Worm (Caenorhabditis elegans) whole organism, dauer: ENCODE measurements around the gene W02B3.7.
"Not testable (repeated sequence)": the region's sequence is repeated elsewhere in the genome, so short reads cannot be mapped to it uniquely, and the experiment has no call there.

Experiments used
- unc-62 ChIP-seq: sonication (generic microtip); optimal IDR thresholded peaks from 2 replicates; lab custom pipeline; 2017; ENCODE audit warnings: missing biosample characterization, missing genetic modification reagents, missing genetic modification characterization

The W02B3.7 gene

DNA sequence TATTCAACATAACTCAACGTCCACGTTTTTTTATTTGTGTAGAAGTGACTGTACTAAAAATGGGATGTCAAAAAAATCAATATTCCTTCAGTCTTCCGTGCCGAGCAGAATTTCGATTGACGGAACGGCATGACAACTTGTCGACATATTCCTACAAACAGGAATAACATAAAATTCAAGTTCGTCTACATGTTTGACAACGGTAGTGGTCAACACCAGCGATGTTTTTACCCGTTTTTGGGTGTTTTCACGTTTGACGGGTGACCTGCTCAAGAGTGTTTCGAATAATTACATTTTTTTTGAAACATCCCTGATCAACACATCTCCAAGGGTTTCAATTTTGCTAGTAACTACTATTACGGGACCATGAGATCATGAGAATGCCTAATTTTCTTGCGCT is at the start of gene W02B3.7:
Gene W02B3.7, minus strand, starts transcription at position 101 of the 400 bp plus-strand sequence.
- no peak for TF ChIP-seq unc-62

DNA sequence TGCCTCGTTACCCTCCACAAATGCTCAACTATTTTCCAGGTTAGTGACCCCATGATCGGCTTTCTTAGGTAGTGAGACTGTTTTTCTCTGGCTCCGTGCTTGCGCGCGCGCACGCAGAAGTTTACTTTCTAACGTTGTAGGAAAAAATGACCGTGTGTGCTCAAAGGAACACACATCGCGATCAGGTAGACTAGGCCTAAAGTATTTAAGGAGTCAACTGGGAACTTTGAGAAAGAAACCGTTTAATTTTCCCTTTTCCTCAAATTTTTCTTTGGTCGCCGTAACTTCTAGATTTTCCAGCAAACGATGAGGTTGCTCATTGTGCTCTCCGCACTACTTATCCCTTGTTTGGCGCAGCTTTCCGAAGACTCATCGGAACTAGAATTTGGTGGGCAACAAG is 48.5 kb upstream of the W02B3.7 start, which contains the start of gene idpp-1:
Gene idpp-1, plus strand, starts transcription at position 301 of the 400 bp plus-strand sequence.
- TF ChIP-seq unc-62 = no peak

DNA sequence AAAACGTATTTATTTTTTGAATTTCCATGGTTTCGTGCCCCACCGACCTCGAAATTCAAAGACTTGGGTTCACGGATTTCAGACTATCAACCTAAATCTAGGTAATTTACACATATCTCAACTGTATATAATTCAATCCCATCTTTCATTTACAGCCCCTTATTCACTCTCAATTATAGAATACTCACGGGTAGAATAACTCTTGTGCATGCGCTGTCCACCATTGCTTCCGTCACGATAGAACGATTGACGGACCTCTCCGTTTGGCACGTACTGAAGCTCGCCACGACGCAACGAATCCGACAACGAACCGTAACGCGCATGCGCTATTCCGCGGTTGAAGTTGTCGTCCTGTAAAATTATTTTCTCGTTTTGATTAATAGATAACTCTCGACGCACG is 36.9 kb upstream of the W02B3.7 start:
- no peak for TF ChIP-seq unc-62

DNA sequence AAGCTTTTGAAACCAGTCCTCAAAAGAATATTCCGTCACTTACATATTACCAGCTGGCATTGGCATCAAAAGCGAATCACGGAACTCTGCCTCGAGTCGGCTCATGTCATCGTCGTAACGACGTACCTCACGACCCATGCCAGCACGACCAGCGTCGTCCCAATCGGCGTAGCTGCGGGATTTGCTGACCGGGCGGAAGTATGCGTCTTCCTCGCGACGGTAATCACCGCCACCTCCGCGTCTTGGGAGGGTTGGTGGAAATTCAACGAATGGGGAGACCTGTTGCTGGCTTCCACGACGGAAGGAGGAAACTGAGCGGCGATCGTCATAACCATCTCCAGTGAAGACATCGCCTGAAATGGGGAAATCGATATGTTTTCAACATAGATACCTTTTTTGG is 36.2 kb upstream of the W02B3.7 start:
- no peak for TF ChIP-seq unc-62

DNA sequence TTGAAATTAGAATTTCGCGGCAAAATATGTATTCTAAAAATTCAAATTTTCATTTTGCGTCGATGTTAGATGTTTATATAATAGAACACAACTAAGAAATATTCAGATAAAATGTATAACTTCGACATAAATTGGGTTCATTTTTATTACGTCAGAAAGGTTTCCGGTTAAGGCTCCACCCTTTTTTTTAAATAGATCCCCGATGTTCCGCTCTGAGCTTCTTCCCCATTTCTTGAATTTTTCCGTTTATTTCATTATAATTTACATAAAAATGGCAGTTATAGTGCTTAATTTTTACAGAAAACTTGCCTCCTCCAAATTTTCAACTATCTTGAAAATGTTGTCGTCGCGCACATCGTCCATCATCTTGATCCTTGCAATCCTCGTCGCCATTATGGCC is 33.0 kb upstream of the W02B3.7 start, which contains the start of gene flp-24:
Gene flp-24, plus strand, starts transcription at position 301 of the 400 bp plus-strand sequence.
- no peak for TF ChIP-seq unc-62

DNA sequence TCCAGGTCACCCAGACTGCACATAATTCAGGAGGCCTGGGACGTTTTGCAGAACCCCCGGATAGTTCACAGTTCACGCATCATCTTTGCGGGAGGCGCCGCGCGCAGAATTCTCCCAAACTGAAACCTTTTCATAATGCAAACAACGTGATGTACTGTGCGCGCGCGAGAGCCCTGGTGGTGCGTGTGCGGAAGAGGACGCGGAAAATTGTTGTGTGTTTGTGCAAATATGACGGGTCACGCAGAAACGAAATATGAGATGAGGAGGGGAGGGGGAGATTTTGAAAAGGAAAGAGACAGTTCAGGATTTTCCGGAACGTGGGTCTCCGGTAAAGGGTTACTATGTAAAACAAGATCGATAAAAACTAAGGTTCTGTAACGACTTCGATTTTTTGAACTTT is 18.2 kb upstream of the W02B3.7 start:
- TF ChIP-seq unc-62 = no peak

DNA sequence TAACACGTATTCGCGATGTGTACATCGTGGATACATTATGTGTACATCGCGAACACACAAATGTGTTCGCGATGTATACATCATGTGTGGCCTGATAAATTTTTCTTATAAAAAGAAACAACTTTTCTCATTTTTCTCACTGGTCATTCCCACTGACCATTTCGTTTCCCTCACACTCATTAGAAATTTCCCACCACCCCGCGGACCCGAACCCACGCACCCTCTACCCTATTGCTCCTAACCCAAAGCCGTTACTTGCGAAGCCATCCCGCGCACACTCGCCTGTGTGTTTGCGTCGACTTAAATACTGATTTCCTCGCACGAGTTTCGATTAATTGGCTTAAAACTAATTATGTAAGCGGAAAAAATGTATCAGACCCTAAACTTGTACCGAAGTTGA is 7.0 kb upstream of the W02B3.7 start:
- no peak for TF ChIP-seq unc-62

DNA sequence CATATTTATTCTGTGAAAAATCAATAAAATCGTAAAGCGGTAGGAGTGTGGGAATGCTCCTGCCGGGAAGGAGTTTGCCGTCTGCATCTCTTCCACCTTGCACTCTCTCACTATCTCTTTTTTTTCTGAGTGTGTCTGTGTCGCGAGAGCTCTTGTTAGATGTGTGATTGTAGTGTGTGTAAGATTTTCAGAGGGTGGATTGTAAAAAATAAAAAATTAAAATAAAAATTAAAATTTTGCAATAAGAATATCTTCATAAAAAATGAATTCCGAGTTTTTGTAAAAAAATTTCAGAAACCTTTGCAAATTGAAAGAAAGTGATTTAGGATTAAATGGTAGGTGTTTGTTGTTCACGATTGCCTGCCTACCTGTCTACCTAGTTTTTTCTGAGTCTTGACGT is 4.5 kb upstream of the W02B3.7 start, which contains the start of gene sel-15:
Gene sel-15, minus strand, starts transcription at position 101 of the 400 bp plus-strand sequence.
- TF ChIP-seq unc-62 = no peak

DNA sequence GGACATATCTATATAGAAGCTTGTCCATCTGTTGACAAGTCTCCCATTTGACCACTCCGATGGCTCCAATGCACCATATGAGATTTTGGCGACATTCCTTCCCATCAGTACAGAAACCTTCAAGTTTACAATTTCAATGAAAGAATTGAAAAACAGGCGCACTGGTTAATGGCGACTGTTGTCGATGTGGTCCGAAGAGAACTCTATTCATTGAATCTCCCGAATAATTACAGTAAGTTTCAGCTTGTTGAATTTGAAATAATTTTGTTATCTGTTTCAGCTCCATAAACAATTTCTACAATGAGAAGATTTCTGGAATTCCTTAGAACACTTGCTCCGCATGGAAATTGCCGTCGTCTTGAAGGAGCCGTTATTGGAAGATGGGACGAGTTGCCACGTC is 3.0 kb downstream of the W02B3.7 start, which contains the start of gene elf-1:
Gene elf-1, plus strand, starts transcription at position 301 of the 400 bp plus-strand sequence.
- not testable (repeated sequence) for TF ChIP-seq unc-62

DNA sequence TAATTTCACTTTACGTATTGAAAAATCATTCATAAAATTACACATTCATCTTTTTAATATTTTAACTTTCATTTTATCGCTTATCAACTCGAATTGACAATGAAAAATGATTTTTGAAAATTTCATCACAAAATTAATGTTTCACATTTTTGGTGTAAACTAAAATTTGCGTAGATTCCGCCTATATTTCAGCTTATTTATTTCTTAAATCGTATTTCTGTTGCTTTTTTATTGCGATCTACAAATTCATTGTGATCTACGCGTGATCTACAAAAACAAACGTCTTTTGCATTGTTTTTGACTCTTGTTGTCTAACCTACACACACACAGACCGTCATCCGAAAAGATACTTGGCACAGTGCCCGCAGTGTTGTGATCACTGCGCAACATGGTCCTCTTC is 3.8 kb downstream of the W02B3.7 start:
- TF ChIP-seq unc-62 = no peak

DNA sequence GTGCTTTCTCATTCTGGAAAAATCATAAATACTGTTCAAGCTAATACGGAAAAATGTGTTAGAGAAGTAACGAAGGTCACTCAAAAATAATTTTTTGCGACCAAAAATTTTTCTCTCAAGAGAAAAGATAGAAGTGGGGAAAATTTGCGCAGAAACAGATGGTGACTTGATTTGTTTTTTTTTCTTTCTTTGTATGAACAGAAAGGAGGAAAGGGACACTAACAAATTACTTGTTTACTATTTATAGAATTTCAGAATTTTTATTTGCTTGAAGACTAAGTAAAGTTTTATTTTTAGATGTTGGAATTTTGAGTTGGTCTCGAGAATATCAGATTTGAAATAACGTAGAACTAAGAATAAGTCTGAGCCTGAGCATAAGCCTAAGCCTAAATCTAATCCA is 8.5 kb downstream of the W02B3.7 start, which contains the start of gene W02B3.4:
Gene W02B3.4, minus strand, starts transcription at position 101 of the 400 bp plus-strand sequence.
- TF ChIP-seq unc-62 = no peak

DNA sequence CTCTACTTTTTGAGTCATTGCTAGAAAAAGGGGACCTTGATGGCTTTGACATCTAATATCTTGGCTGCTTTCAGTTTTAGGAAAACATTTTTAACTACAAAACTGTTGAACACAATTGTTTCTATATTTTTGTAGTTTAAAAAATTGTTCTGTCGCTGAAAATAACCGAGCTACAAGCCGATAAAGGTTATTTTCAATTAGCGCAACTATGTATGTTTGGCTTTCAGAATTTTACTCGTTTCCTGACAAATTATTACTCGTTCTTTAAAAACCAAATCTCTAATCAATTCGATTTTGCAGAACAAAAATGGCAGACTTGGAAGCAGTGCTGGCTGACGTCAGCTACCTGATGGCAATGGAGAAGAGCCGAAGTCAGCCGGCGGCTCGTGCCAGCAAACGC is 16.0 kb downstream of the W02B3.7 start, which contains the start of gene grk-2:
Gene grk-2, plus strand, starts transcription at position 301 of the 400 bp plus-strand sequence.
- no peak for TF ChIP-seq unc-62

DNA sequence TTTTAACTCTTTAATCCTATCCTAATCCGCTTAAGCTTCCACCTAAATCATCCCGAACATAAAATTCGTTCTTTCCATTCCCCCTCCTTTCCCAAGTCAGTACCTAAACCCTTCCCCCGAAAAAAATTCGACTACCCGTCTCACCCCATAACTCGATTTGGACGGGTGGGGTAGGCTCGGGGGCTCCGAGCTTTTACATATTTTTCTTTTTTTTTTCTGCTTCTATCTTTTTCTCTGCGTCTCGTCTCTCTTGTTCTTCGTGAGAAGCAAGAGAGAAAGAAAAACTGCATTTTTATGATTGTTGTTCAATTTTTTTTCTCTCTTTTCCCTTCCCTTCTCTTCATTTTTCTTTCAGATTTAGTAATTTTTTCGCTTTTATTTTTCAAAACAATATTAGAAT is 16.4 kb downstream of the W02B3.7 start:
- TF ChIP-seq unc-62 = no peak

DNA sequence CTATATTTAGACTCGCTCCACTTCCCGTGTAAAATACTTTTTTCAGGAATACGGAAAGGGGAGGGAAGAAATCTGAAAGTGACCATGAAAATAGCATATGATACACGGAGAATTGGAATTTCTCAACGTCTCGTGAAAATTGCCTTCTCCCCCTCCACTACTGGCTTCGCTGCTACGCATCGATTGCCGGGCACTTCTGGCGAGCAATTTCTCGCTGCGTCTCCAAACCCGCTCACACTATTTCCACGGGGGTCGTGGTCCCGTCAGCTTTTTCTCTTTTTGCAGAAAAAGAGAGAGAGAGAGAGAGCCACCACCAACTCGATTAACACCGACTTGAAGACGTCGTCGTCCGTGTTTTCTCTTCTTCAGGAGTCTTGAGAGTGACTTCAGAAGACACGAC is 20.8 kb downstream of the W02B3.7 start:
- TF ChIP-seq unc-62 = no peak

DNA sequence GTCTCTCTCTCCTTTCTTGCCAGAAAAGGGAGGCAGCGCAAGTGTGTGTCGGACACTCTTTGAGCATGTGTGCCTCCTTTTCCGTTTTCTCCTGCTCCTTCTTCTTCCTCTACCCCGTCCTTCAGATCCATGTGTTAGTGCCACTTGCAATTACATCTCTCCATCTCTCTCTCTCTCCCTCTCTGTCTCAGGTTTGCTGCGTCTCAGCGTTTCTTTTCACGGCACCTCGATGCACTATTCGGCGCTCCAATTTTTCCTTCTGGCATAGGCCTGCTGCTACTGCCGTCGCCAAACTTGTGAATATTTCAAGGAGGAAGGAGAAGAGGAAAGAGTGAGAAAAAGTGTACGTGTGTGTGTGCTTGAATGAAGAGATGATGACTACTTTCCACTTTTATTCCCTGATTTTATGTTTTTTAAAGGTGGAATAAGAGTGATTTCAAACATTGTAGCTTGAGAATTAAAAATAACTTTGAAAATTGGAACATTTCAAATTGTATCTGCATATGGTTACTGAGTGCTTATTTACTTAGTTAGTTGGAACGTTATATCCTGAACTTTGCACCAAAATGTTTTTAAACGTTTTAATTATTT is 23.4 kb downstream of the W02B3.7 start, which contains the start of gene W02B3.3:
Gene W02B3.3, minus strand, starts transcription at position 131 of the 591 bp plus-strand sequence.
- no peak for TF ChIP-seq unc-62

DNA sequence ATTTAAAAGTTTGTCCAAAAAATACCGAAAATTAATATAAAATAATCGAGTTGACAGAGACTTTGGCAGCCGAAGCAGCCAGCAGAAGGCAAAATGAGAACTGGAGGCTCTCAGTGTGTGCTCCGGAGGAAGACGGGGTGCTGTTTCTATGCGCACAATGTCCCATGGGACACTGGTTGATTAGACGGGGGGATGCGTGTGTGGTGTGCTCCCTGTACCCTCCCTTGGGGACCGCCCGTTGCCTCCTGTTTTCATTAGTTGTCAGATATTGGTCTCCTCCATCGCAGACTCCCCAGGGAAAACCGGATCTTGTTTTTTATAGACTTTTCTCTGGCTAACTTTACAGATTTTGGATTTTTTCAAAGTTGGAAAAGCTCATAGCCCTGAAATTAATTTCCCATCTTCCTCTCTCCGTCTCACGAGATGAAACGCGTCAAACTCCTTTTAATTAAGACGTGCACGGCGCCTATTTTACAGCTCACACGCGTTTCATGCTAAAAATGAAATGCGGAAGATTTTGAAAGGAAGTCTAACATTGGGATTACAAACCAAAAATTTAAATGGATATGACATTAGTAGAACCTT is 26.6 kb downstream of the W02B3.7 start, which contains the start of gene C09F5.3:
Gene C09F5.3, minus strand, starts transcription at position 94 of the 585 bp plus-strand sequence.
- no peak for TF ChIP-seq unc-62

DNA sequence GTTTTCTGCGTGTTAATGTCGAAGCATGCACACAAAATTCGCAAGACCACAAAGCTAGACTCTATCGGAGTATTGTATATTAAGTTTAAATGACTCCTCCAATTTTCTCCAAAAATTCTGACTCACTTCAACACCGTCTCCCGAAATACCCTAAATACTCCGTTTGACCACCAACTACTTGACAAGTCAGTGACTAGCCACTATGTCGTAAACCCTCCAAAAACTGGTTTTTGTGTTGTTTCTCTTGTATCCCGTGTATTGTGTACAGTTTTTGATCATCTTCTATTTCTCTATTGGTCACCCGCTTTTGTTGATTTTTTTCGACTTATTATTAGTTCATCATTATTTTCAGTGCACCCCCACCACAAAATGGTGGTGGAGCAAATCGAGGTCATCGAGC is 33.5 kb downstream of the W02B3.7 start, which contains the start of gene C09F5.1:
Gene C09F5.1, plus strand, starts transcription at position 353 of the 400 bp plus-strand sequence.
- TF ChIP-seq unc-62 = no peak

DNA sequence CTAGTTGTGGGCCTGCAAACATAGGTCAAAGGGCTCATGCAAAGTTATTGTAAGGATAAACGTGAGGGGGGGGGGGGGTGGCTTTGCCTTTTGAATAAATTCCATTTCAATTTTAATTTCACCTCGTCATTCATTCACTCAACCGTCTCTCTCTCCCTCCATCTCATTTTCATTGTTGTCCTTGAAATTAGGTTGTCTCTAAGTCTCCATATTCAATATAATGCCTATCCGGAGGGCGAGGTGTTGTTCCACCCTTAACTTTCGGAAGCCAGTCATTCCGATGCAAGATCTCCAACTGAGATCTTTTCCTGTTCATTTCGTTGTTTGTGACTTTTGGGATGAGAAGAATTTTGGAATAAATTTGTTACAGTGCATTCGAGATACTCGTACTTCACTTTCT is 34.6 kb downstream of the W02B3.7 start:
- TF ChIP-seq unc-62 = no peak
